Worm (Caenorhabditis elegans) whole organism, L3 larva: ENCODE results near the gene nhr-28.
A peak's percentile ranks its signal among the peaks of the same experiment; 100 is the strongest.

Experiments
- ceh-16 ChIP-seq: sonication (generic microtip); optimal IDR thresholded peaks from 2 replicates; lab custom pipeline; 2017; ENCODE audit warnings: missing biosample characterization, missing genetic modification characterization
- ceh-28 ChIP-seq: fragments of 150-350 bp; optimal IDR thresholded peaks from 2 replicates; lab custom pipeline; 2014; ENCODE audit warnings: missing biosample characterization, missing genetic modification reagents, missing genetic modification characterization
- ceh-9 ChIP-seq: sonication (generic microtip); optimal IDR thresholded peaks from 2 replicates; lab custom pipeline; 2018; ENCODE audit warnings: missing biosample characterization, missing genetic modification characterization
- daf-12 ChIP-seq: fragments of 150-350 bp; optimal IDR thresholded peaks from 2 replicates; lab custom pipeline; 2014; ENCODE audit warnings: missing biosample characterization, missing genetic modification reagents, missing genetic modification characterization
- egl-27 ChIP-seq: sonication (generic microtip); optimal IDR thresholded peaks from 4 replicates; lab custom pipeline; 2017; ENCODE audit warnings: missing biosample characterization, missing genetic modification reagents, missing genetic modification characterization
- egl-5 ChIP-seq: fragments of 150-350 bp; optimal IDR thresholded peaks from 2 replicates; lab custom pipeline; 2017; ENCODE audit warnings: missing biosample characterization, missing genetic modification reagents, missing genetic modification characterization, inconsistent platforms
- elt-1 ChIP-seq: fragments of 150-350 bp; optimal IDR thresholded peaks from 2 replicates; lab custom pipeline; 2014; ENCODE audit warnings: missing biosample characterization, missing genetic modification characterization
- elt-2 ChIP-seq: sonication (generic microtip); optimal IDR thresholded peaks from 2 replicates; lab custom pipeline; 2016; ENCODE audit warnings: missing genetic modification reagents, mild to moderate bottlenecking, missing genetic modification characterization, missing compliant biosample characterization
- elt-3 ChIP-seq, 3 experiments: fragments of 150-350 bp in 1 of 3; sonication (generic microtip) in 2 of 3; optimal IDR thresholded peaks; 2 replicates in 2 of 3; 4 replicates in 1 of 3; lab custom pipeline; 2014 to 2017; ENCODE audit warnings: missing biosample characterization in 3 of 3, missing genetic modification characterization in 3 of 3
- eor-1 ChIP-seq, 2 experiments: fragments of 150-350 bp; optimal IDR thresholded peaks; 2 replicates each; lab custom pipeline; 2014 to 2018; ENCODE audit warnings: missing biosample characterization in 2 of 2, missing genetic modification characterization in 2 of 2
- fkh-10 ChIP-seq: sonication (generic microtip); optimal IDR thresholded peaks from 2 replicates; lab custom pipeline; 2017; ENCODE audit warnings: missing biosample characterization, missing genetic modification reagents, missing genetic modification characterization
- fkh-2 ChIP-seq: fragments of 150-350 bp; optimal IDR thresholded peaks from 2 replicates; lab custom pipeline; 2014; ENCODE audit warnings: missing biosample characterization, missing genetic modification reagents, missing genetic modification characterization
- fos-1 ChIP-seq: fragments of 150-350 bp; optimal IDR thresholded peaks from 2 replicates; lab custom pipeline; 2014; ENCODE audit warnings: missing biosample characterization, missing genetic modification characterization
- hmg-11 ChIP-seq: sonication (generic microtip); optimal IDR thresholded peaks from 2 replicates; lab custom pipeline; 2016; ENCODE audit warnings: missing genetic modification characterization, missing compliant biosample characterization
- jun-1 ChIP-seq: fragments of 150-350 bp; optimal IDR thresholded peaks from 2 replicates; lab custom pipeline; 2014; ENCODE audit warnings: missing biosample characterization, missing genetic modification reagents, missing genetic modification characterization
- lin-39 ChIP-seq: fragments of 150-350 bp; optimal IDR thresholded peaks from 2 replicates; lab custom pipeline; 2018; ENCODE audit warnings: missing biosample characterization, missing genetic modification reagents, missing genetic modification characterization
- lsy-12 ChIP-seq: sonication (generic microtip); optimal IDR thresholded peaks from 2 replicates; lab custom pipeline; 2016; ENCODE audit warnings: mild to moderate bottlenecking, missing genetic modification characterization, missing compliant biosample characterization
- mdl-1 ChIP-seq: fragments of 150-350 bp; optimal IDR thresholded peaks from 2 replicates; lab custom pipeline; 2014; ENCODE audit warnings: missing biosample characterization, missing genetic modification characterization
- mml-1 ChIP-seq: fragments of 150-350 bp; sonication (generic microtip); optimal IDR thresholded peaks from 3 replicates; lab custom pipeline; 2014; ENCODE audit warnings: missing biosample characterization, missing genetic modification characterization
- nhr-11 ChIP-seq: fragments of 150-350 bp; optimal IDR thresholded peaks from 2 replicates; lab custom pipeline; 2014; ENCODE audit warnings: missing biosample characterization, missing genetic modification characterization
- nhr-12 ChIP-seq: fragments of 150-350 bp; optimal IDR thresholded peaks from 2 replicates; lab custom pipeline; 2014; ENCODE audit warnings: missing biosample characterization, missing genetic modification characterization
- nhr-23 ChIP-seq: fragments of 150-350 bp; optimal IDR thresholded peaks from 2 replicates; lab custom pipeline; 2014; ENCODE audit warnings: missing biosample characterization, missing genetic modification reagents, missing genetic modification characterization
- nhr-237 ChIP-seq: fragments of 150-350 bp; optimal IDR thresholded peaks from 2 replicates; lab custom pipeline; 2014; ENCODE audit warnings: missing biosample characterization, missing genetic modification characterization
- nhr-25 ChIP-seq: sonication (generic microtip); optimal IDR thresholded peaks from 2 replicates; lab custom pipeline; 2017; ENCODE audit warnings: missing biosample characterization, missing genetic modification characterization
- nhr-28 ChIP-seq: fragments of 150-350 bp; optimal IDR thresholded peaks from 2 replicates; lab custom pipeline; 2014; ENCODE audit warnings: missing biosample characterization, missing genetic modification characterization
- nhr-43 ChIP-seq: sonication (generic microtip); optimal IDR thresholded peaks from 2 replicates; lab custom pipeline; 2016; ENCODE audit warnings: mild to moderate bottlenecking, missing genetic modification characterization, missing compliant biosample characterization; ENCODE audit not compliant: poor library complexity, severe bottlenecking
- nhr-67 ChIP-seq: fragments of 150-350 bp; optimal IDR thresholded peaks from 2 replicates; lab custom pipeline; 2014; ENCODE audit warnings: missing biosample characterization, missing genetic modification characterization
- nhr-76 ChIP-seq: fragments of 150-350 bp; sonication (generic microtip); optimal IDR thresholded peaks from 5 replicates; lab custom pipeline; 2014; ENCODE audit warnings: missing biosample characterization, missing genetic modification characterization
- pqm-1 ChIP-seq: fragments of 150-350 bp; optimal IDR thresholded peaks from 2 replicates; lab custom pipeline; 2017; ENCODE audit warnings: missing biosample characterization, missing genetic modification characterization, inconsistent platforms
- sea-2 ChIP-seq: fragments of 150-350 bp; sonication (generic microtip); optimal IDR thresholded peaks from 4 replicates; lab custom pipeline; 2014; ENCODE audit warnings: missing biosample characterization, missing genetic modification reagents, missing genetic modification characterization
- skn-1 ChIP-seq: fragments of 150-350 bp; optimal IDR thresholded peaks from 2 replicates; lab custom pipeline; 2014; ENCODE audit warnings: missing biosample characterization, missing genetic modification characterization
- snpc-4 ChIP-seq: fragments of 150-350 bp; optimal IDR thresholded peaks from 2 replicates; lab custom pipeline; 2014; ENCODE audit warnings: missing biosample characterization, missing genetic modification characterization
- tbx-2 ChIP-seq: sonication (generic microtip); optimal IDR thresholded peaks from 2 replicates; lab custom pipeline; 2016; ENCODE audit warnings: mild to moderate bottlenecking, missing genetic modification characterization, missing compliant biosample characterization
- unc-39 ChIP-seq: sonication (generic microtip); optimal IDR thresholded peaks from 4 replicates; lab custom pipeline; 2017; ENCODE audit warnings: missing biosample characterization, missing genetic modification characterization
- ztf-11 ChIP-seq: fragments of 150-350 bp; optimal IDR thresholded peaks from 2 replicates; lab custom pipeline; 2014; ENCODE audit warnings: missing biosample characterization, missing genetic modification characterization
- ztf-4 ChIP-seq: fragments of 150-350 bp; optimal IDR thresholded peaks from 2 replicates; lab custom pipeline; 2014; ENCODE audit warnings: missing biosample characterization, missing genetic modification characterization

nhr-28 gene

DNA sequence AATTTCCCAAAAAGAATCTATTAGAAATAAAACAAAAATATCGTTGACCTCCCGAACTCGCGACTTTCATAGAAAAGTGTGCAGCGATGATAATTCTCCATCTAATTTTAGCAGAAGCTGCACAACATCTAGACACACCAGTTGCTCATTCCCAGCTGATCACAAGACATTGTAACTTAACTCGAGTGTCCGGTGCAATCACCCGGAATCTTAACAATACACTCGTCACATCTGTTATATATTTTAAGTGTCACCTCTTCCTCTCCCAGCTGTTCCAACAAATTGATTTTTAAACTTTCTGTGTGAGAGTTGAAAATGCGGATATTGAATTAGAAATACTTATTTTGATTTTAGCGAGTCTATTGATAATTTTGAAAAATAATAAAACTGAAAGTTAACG lies 33.4 kb upstream of the nhr-28 start:
- no peak for TF ChIP-seq lsy-12 (tag; lab: Kevin White, UChicago)
- TF ChIP-seq elt-2 (tag; lab: Kevin White, UChicago), result no peak
- no peak for TF ChIP-seq ceh-16 (tag; lab: Kevin White, UChicago)
- no peak for TF ChIP-seq daf-12 (tag; lab: Kevin White, UChicago)
- TF ChIP-seq ceh-28 (tag; lab: Kevin White, UChicago), result no peak
- TF ChIP-seq unc-39 (tag; lab: Kevin White, UChicago), result no peak
- no peak for TF ChIP-seq elt-1 (tag; lab: Kevin White, UChicago)
- no peak for TF ChIP-seq egl-27 (tag; lab: Kevin White, UChicago)
- TF ChIP-seq nhr-23 (tag; lab: Kevin White, UChicago), result no peak
- TF ChIP-seq ztf-4 (tag; lab: Kevin White, UChicago), result no peak
- TF ChIP-seq nhr-43 (tag; lab: Kevin White, UChicago), result no peak
- no peak for TF ChIP-seq ztf-11 (tag; lab: Kevin White, UChicago)
- TF ChIP-seq nhr-237, result no peak
- no peak for TF ChIP-seq fkh-10
- no peak for TF ChIP-seq eor-1 (tag; optimal IDR thresholded peaks at IDR 0.05; lab: Kevin White, UChicago)

DNA sequence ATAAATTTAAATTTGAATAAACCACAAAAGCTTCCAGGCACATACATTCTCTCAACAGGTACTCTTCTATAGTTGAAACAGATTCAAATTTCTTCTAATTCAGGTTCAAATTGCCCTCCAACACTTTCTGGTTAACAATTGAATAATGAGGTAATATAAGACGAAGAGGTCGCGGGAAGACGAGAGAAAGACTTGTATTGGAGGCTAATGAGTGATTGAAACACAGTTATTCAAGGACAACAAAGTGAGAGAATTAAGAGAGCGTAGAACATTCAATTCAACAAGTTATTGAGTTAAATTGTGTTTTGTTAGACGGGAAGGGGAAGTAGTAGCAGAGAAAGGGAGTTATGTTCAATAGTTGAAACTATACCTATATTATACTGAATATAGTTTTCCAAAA lies 32.9 kb upstream of the nhr-28 start:
- TF ChIP-seq nhr-25 (tag; lab: Kevin White, UChicago) (peak; percentile 52), egl-5 (tag; lab: Kevin White, UChicago) (no peak), ceh-28 (tag; lab: Kevin White, UChicago) (no peak)

DNA sequence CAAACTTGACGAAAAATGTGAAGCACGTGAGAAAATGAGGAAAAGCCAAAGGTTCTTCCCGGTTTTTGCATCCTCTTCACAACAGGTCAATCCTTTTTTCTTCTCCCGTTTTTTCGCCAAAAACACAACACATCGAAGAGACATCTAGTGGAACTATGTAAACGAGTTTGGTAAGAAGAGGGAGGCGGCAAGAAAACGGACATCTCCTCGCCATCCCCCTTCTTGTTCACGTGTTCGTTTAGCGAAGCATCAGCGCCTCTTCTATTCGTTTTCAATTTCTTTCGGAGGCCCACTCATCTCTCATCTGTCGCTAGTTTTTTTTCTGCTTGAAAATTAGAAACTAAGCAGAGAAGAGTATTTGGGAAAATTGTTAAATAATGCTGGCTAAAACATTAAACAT lies 30.6 kb upstream of the nhr-28 start:
- peak; percentile 34 for TF ChIP-seq nhr-43 (tag; lab: Kevin White, UChicago)
- no peak for TF ChIP-seq daf-12 (tag; lab: Kevin White, UChicago)
- peak; percentile 24 for TF ChIP-seq nhr-23 (tag; lab: Kevin White, UChicago)
- peak; percentile 69 for TF ChIP-seq nhr-25 (tag; lab: Kevin White, UChicago)
- TF ChIP-seq elt-3 (tag; optimal IDR thresholded peaks at IDR 0.05; lab: Kevin White, UChicago), result no peak

DNA sequence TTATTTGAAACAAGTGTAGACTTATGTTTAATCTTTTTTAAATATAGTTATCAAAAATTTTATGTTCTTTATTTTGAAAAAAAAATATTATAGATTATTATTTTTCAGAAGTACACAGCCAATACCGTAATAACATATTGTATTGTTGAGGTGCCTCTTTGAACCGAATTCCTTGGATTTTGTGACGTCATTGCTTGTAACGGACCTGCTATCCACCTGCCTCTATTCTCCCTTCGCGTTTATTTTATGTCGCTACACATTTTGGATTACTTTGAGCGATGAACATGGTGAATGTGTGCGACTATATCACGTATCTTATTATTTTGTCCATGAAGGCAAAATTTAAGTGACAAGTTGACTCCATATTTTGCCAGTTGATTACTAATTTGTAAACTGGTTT lies 27.5 kb upstream of the nhr-28 start:
- no peak for TF ChIP-seq nhr-76 (tag; lab: Kevin White, UChicago)
- TF ChIP-seq nhr-28 (tag; lab: Kevin White, UChicago), result no peak
- TF ChIP-seq nhr-43 (tag; lab: Kevin White, UChicago), result peak; percentile 50
- no peak for TF ChIP-seq eor-1 (tag; optimal IDR thresholded peaks at IDR 0.05; lab: Kevin White, UChicago)
- TF ChIP-seq daf-12 (tag; lab: Kevin White, UChicago), result no peak
- TF ChIP-seq nhr-237, result no peak

DNA sequence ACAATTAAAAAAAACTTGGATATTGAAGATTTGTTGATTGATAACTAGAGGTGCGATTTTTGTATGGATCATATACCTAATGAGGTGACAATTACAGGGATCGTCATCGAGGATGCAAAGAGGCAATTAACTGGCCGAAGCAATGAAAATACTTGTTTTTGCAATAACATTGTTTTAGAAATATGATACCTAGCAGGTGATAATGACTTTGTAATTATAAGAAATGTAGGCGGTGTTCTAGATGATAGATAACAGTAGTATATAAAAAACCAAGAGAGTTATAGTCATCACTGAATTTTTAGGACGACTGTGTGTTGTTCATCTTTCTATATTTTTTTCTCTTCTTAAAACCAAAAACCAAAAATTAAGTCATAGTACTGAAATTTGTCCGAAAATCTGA lies 26.4 kb upstream of the nhr-28 start, which contains the start of gene C11G6.2:
TSS of gene C11G6.2 (plus strand) at position 301 of the 400 bp plus-strand sequence.
- no peak for TF ChIP-seq sea-2 (GFP tag; lab: Kevin White, UChicago)

DNA sequence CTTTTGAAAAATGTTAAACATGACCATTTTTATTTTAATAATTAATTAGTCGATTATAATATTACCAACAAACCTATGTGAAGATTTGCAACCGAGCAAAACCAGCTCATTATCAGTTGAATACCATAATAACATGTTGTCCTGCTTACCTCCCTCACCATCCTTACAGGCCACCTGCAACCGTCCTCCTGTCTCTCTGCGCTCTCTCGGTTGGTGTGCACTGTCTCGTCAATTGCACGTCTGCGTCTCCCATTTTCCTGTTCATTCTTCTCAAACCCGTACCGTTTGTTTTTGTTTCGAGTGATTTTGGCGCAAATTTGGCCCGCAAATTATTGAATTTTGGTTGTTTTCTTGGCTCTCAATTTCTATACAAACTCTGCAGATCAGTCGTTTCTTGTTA lies 23.4 kb upstream of the nhr-28 start:
- TF ChIP-seq hmg-11 (tag; lab: Kevin White, UChicago), result peak; percentile 15
- TF ChIP-seq ztf-4 (tag; lab: Kevin White, UChicago), result no peak

DNA sequence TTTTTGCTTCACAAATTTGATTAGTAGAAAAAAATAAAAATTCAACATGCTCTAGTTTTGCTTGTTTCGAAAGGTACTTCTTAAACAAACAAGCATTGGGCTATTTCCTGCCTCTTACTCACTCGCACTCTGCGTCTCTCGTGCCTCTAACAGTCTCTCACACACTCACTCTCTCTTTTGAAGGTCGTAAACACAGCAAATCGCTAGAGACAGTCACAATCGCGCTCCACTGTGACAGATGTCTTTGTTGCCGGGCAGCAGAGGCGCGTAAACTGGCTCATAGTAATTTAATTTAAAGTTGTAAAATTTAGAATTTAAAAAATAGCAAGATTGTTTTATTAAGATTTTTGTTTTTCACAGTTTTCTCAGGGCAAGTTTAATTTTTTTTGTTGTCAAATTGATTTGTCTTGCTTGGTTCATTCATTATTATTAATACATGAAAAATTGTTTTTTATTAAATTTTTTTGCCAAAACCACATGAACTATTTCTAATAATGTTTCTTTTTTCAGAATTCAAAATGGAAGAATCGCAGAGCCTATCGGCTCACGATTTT lies 22.8 kb upstream of the nhr-28 start, which contains the start of gene taf-3:
TSS of gene taf-3 (plus strand) at position 504 of the 554 bp plus-strand sequence.
- TF ChIP-seq nhr-12 (tag; lab: Kevin White, UChicago) (no peak), skn-1 (tag; lab: Kevin White, UChicago) (peak; percentile 8), fos-1 (tag; lab: Kevin White, UChicago) (no peak), nhr-67 (tag; lab: Kevin White, UChicago) (no peak), jun-1 (tag; lab: Kevin White, UChicago) (no peak), lin-39 (tag; lab: Kevin White, UChicago) (peak; percentile 44), ceh-16 (tag; lab: Kevin White, UChicago) (no peak), egl-5 (tag; lab: Kevin White, UChicago) (peak; percentile 85), elt-1 (tag; lab: Kevin White, UChicago) (no peak), unc-39 (tag; lab: Kevin White, UChicago) (no peak), tbx-2 (no peak), daf-12 (tag; lab: Kevin White, UChicago) (no peak), nhr-25 (tag; lab: Kevin White, UChicago) (peak; percentile 79), hmg-11 (tag; lab: Kevin White, UChicago) (no peak), mdl-1 (no peak), ceh-28 (tag; lab: Kevin White, UChicago) (no peak), pqm-1 (tag; lab: Kevin White, UChicago) (peak; percentile 59), elt-2 (tag; lab: Kevin White, UChicago) (peak; percentile 33), nhr-23 (tag; lab: Kevin White, UChicago) (peak; percentile 50), fkh-10 (no peak), nhr-11 (no peak), snpc-4 (tag; lab: Kevin White, UChicago) (peak; percentile 57), nhr-76 (tag; lab: Kevin White, UChicago) (no peak), nhr-28 (tag; lab: Kevin White, UChicago) (no peak), mml-1 (tag; lab: Kevin White, UChicago) (no peak), fkh-2 (no peak), sea-2 (GFP tag; lab: Kevin White, UChicago) (no peak), ztf-11 (tag; lab: Kevin White, UChicago) (no peak), ceh-9 (tag; lab: Kevin White, UChicago) (no peak)
